Worm (Caenorhabditis elegans) whole organism, L3 larva: ENCODE results near the gene srz-82.

ENCODE experiments used
- ama-1 ChIP-seq: fragments of 150-350 bp; optimal IDR thresholded peaks from 2 replicates; lab custom pipeline; 2018
- ceh-9 ChIP-seq: sonication (generic microtip); optimal IDR thresholded peaks from 2 replicates; lab custom pipeline; 2018; ENCODE audit warnings: missing biosample characterization, missing genetic modification characterization
- fkh-10 ChIP-seq: sonication (generic microtip); optimal IDR thresholded peaks from 2 replicates; lab custom pipeline; 2017; ENCODE audit warnings: missing biosample characterization, missing genetic modification reagents, missing genetic modification characterization

DNA sequence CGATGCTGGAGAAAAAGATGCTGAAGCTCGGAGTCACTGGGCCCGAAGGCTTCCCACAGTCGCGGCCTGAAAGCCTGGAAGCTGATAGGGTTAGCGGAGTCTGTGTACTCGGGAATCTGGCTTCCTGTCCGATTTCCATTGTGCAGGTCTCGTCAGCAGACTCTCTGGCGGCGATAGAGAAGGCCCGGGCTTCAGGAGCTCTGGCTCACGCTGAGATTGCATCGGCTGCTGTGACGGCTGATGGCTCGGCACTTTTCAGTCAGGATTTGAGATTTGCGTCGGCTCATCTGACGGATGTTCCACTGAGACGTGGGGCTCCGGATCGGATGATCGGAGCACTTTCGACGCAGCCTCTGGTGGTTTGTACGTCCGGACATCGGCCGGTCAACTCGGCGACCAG is 40.7 kb downstream of the srz-82 start:
- TF ChIP-seq ama-1 (lab: Kevin White, UChicago) (no peak), fkh-10 (GFP tag; lab: Kevin White, UChicago) (no peak), ceh-9 (tag; lab: Kevin White, UChicago) (no peak)
